Fruit fly (Drosophila melanogaster): ENCODE data around the gene CG14262.

The CG14262 gene

DNA sequence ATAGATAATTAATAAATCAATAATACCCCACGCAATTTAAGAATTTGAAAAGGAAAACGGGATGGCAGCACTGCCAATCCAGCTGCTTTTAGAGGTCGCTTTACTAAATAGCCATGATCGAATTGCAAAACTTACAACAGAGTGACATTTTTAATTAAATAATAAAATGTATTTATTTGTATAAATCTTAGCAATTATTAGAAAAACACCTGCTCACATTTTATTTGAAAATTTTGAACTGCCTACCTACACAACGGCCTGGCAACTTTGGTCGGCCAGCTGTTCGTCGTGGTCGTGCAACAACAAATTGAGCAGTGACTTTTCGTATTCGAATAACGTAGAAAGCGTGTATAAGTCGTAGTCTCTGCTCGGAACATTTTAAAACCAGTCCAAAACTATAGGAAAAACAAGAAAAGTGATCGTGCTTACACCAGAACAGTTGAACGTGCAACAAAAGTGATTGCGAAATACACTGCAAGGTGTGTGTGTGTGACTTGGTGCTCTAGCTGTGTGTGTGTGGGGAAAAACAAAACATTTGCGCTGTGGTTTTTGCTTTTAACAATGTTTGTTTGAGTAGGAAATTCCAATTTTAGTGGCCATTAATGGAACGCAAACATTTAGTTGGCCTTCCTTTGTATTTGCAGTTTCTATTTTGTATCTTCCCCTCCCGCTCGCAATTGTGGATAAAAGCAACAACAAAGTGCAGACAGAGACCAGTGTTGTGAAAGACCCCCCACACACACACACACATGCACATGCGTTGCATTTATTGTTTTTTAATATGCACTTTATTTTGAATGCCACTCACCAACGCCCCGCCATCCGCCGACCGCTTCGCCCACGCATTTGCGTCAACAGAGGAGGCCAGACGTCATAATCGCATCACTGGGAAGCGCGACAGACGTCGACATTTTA is 9.6 kb upstream of the CG14262 start, which contains the start of gene CG5938 (continued):
- no peak for TF ChIP-seq Awh (GFP tag; IDR thresholded peaks at IDR 0.05)
- no peak for TF ChIP-seq lmd (GFP tag; IDR thresholded peaks at IDR 0.05)
- no peak for TF ChIP-seq BtbVII (GFP tag; optimal IDR thresholded peaks at IDR 0.05)
- no peak for TF ChIP-seq sc (optimal IDR thresholded peaks at IDR 0.05)
- no peak for TF ChIP-seq sc (GFP tag; optimal IDR thresholded peaks at IDR 0.05)
- TF ChIP-seq tx (GFP tag; optimal IDR thresholded peaks at IDR 0.05): no peak
- TF ChIP-seq CG12104 (GFP tag; optimal IDR thresholded peaks at IDR 0.05): no peak
- peak; percentile 1 for TF ChIP-seq CG1603 (tag; optimal IDR thresholded peaks at IDR 0.05)
- peak; percentile 5 for TF ChIP-seq CG15696 (tag; optimal IDR thresholded peaks at IDR 0.05)
- no peak for TF ChIP-seq CG14667 (GFP tag; IDR thresholded peaks at IDR 0.05)
- TF ChIP-seq stwl (tag; optimal IDR thresholded peaks at IDR 0.05): peak; percentile 51
- no peak for TF ChIP-seq psq (GFP tag; optimal IDR thresholded peaks at IDR 0.05)
- no peak for TF ChIP-seq CG15073 (GFP tag; optimal IDR thresholded peaks at IDR 0.05)
- peak; percentile 27 for TF ChIP-seq lilli (GFP tag; optimal IDR thresholded peaks at IDR 0.05)
- TF ChIP-seq dpn (GFP tag; optimal IDR thresholded peaks at IDR 0.05): peak in 1 of 2 experiments; percentile 42
- peak; percentile 73 for TF ChIP-seq onecut (GFP tag; IDR thresholded peaks at IDR 0.05)

DNA sequence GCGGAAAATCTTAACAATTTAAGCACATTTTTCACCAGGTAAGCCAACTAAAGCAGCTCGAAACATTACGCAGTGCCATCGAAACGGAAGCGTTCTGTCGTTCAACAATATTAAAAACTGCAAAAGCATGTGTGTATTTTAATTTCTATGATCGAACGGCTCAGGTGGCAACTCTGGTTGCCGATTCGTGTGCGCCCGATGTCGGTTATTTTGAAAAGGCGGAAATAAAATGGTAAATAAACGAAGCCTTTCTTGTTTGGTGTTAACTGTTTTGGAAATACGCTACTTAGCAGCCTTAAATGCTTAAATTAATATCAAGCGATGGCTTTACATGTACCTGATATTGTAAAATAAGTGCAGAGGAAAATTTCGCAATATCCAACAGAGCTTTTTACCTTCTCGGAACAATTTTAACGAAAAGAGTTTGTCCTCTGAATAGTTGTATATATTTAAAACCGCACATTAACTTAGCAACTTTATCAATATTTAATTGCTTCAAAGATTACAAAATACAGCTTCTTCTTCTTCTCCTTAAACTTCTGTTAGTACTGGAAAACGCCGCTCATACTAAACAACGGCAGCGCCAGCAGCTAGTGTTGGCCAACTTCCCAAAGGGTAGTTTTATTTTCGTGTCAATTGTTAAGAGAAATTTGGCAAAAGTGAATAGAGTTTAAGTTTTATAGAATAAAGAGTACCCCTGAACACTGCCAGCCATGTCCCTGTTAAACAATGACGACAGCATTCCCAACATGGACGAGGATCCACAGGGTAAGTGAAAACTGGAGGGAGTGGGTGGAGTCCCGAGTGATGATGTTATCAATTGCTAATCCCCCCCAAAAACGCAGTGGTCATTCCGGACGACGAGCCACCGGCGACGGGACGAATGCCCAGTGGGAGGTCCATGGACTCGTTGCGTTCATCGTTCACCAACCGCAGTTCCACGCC is 8.2 kb upstream of the CG14262 start, which contains the start of gene CG5934:
Gene CG5934 (plus strand): TSS at position 588 of the 945 bp plus-strand sequence.
- TF ChIP-seq amos (GFP tag; IDR thresholded peaks at IDR 0.05; ENCODE audit: partially characterized antibody) (peak; percentile 25; the same call in 1 of the 2 replicates), Hr51 (GFP tag; optimal IDR thresholded peaks at IDR 0.05) (peak; percentile 5 to 35), CG42726 (GFP tag; IDR thresholded peaks at IDR 0.05; ENCODE audit: partially characterized antibody) (no peak), CG10267 (tag; optimal IDR thresholded peaks at IDR 0.05) (peak; percentile 93), CG1647 (GFP tag; optimal IDR thresholded peaks at IDR 0.05) (peak; percentile 61), D (optimal IDR thresholded peaks at IDR 0.05) (no peak), D (GFP tag; optimal IDR thresholded peaks at IDR 0.05) (no peak), CG3847 (GFP tag; IDR thresholded peaks at IDR 0.05) (peak; percentile 62), Rx (GFP tag; IDR thresholded peaks at IDR 0.05) (no peak), CG12391 (tag; optimal IDR thresholded peaks at IDR 0.05) (no peak), Trl (optimal IDR thresholded peaks at IDR 0.05) (no peak), Trl (GFP tag; optimal IDR thresholded peaks at IDR 0.05) (peak; percentile 61), mam (GFP tag; optimal IDR thresholded peaks at IDR 0.05) (peak; percentile 68), CG2120 (GFP tag; optimal IDR thresholded peaks at IDR 0.05) (peak; percentile 59), eyg (GFP tag; optimal IDR thresholded peaks at IDR 0.05) (no peak), CG18599 (GFP tag; optimal IDR thresholded peaks at IDR 0.05) (peak; percentile 45), pho (GFP tag; optimal IDR thresholded peaks at IDR 0.05) (peak; percentile 31), CG13296 (GFP tag; optimal IDR thresholded peaks at IDR 0.05) (no peak), hkb (optimal IDR thresholded peaks at IDR 0.05) (no peak), hkb (GFP tag; IDR thresholded peaks at IDR 0.05) (no peak), CHES-1-like (GFP tag; optimal IDR thresholded peaks at IDR 0.05) (peak; percentile 40), CG8089 (GFP tag; optimal IDR thresholded peaks at IDR 0.05) (peak; percentile 9), Side (GFP tag; optimal IDR thresholded peaks at IDR 0.05) (peak; percentile 26), wor (GFP tag; IDR thresholded peaks at IDR 0.05) (no peak), stc (GFP tag; IDR thresholded peaks at IDR 0.05) (no peak), Hsf (GFP tag; optimal IDR thresholded peaks at IDR 0.05) (peak; percentile 29), CG1529 (GFP tag; optimal IDR thresholded peaks at IDR 0.05) (peak; percentile 8), gro (GFP tag; optimal IDR thresholded peaks at IDR 0.05) (peak; percentile 17), Sin3A (optimal IDR thresholded peaks at IDR 0.05) (peak; percentile 33), p53 (GFP tag; optimal IDR thresholded peaks at IDR 0.05) (no peak), Gsc (GFP tag; IDR thresholded peaks at IDR 0.05) (no peak), E2f2 (GFP tag; IDR thresholded peaks at IDR 0.05) (peak; percentile 62), B-H2 (GFP tag; optimal IDR thresholded peaks at IDR 0.05) (peak; percentile 59)
